Worm (Caenorhabditis elegans) whole organism, L4 larva: ENCODE results near the gene srw-107.

ENCODE experiments used
- F37D6.2 ChIP-seq: sonication (generic microtip); optimal IDR thresholded peaks from 2 replicates; lab custom pipeline; 2016; ENCODE audit warnings: mild to moderate bottlenecking, missing genetic modification characterization, missing compliant biosample characterization
- Y105C5A.15 ChIP-seq: fragments of 200-800 bp; sonication (Bioruptor generic); IDR thresholded peaks from 2 replicates; pipeline ENCODE4 v1.3.6; 2022; ENCODE audit warnings: missing genetic modification characterization, missing compliant biosample characterization
- Y75B8A.6 ChIP-seq: fragments of 200-800 bp; sonication (Bioruptor generic); IDR thresholded peaks from 2 replicates; pipeline ENCODE4 v1.3.6; 2022; ENCODE audit warnings: missing genetic modification reagents, missing genetic modification characterization, missing compliant biosample characterization
- ZK337.2 ChIP-seq: fragments of 200-800 bp; sonication (Bioruptor generic); IDR thresholded peaks from 2 replicates; pipeline ENCODE4 v1.3.6; 2022; ENCODE audit warnings: missing genetic modification reagents, missing genetic modification characterization, missing compliant biosample characterization
- aha-1 ChIP-seq: fragments of 150-350 bp; peaks from one replicate; lab custom pipeline; 2014; ENCODE audit warnings: missing biosample characterization, missing genetic modification characterization
- ama-1 ChIP-seq: fragments of 150-350 bp; optimal IDR thresholded peaks from 2 replicates; lab custom pipeline; 2014; ENCODE audit warnings: inconsistent platforms, mixed read lengths
- ceh-20 ChIP-seq: fragments of 200-800 bp; sonication (Bioruptor generic); IDR thresholded peaks from 2 replicates; pipeline ENCODE4 v1.3.6; 2022; ENCODE audit warnings: missing genetic modification reagents, missing genetic modification characterization, missing compliant biosample characterization
- ces-1 ChIP-seq: fragments of 150-350 bp; sonication (generic microtip); optimal IDR thresholded peaks from 4 replicates; lab custom pipeline; 2014; ENCODE audit warnings: missing biosample characterization, missing genetic modification reagents, missing genetic modification characterization
- daf-19 ChIP-seq: fragments of 200-800 bp; sonication (Bioruptor generic); conservative IDR thresholded peaks from 2 replicates; pipeline ENCODE4 v1.3.6; 2022; ENCODE audit warnings: missing genetic modification characterization, missing compliant biosample characterization
- dmd-8 ChIP-seq: fragments of 200-800 bp; sonication (Bioruptor generic); IDR thresholded peaks from 2 replicates; pipeline ENCODE4 v1.3.6; 2022; ENCODE audit warnings: missing genetic modification characterization, missing compliant biosample characterization
- egl-27 ChIP-seq: sonication (generic microtip); optimal IDR thresholded peaks from 3 replicates; lab custom pipeline; 2017; ENCODE audit warnings: missing biosample characterization, missing genetic modification reagents, missing genetic modification characterization
- egl-43 ChIP-seq: fragments of 200-800 bp; sonication (Bioruptor generic); IDR thresholded peaks from 2 replicates; pipeline ENCODE4 v1.3.6; 2022; ENCODE audit warnings: missing genetic modification reagents, missing genetic modification characterization, missing compliant biosample characterization
- hif-1 ChIP-seq, 2 experiments: sonication (generic microtip); optimal IDR thresholded peaks; 2 replicates each; lab custom pipeline; 2016 to 2017; ENCODE audit warnings: missing compliant biosample characterization in 2 of 2, missing genetic modification characterization in 2 of 2, missing genetic modification reagents in 2 of 2, missing genotype in 2 of 2, mild to moderate bottlenecking in 1 of 2
- hmg-1.1 ChIP-seq: fragments of 200-800 bp; sonication (Bioruptor generic); IDR thresholded peaks from 2 replicates; pipeline ENCODE4 v1.3.6; 2022; ENCODE audit warnings: missing genetic modification reagents, missing genetic modification characterization, missing compliant biosample characterization
- lin-1 ChIP-seq: fragments of 200-800 bp; sonication (Bioruptor generic); IDR thresholded peaks from 2 replicates; pipeline ENCODE4 v1.3.6; 2022; ENCODE audit warnings: missing genetic modification reagents, missing genetic modification characterization, missing compliant biosample characterization
- lin-15B ChIP-seq: fragments of 150-350 bp; sonication (generic microtip); optimal IDR thresholded peaks from 3 replicates; lab custom pipeline; 2014; ENCODE audit warnings: missing biosample characterization, missing genetic modification characterization
- lsy-2 ChIP-seq, 2 experiments: fragments of 150-350 bp in 1 of 2; sonication (generic microtip) in 1 of 2; optimal IDR thresholded peaks; 2 replicates each; lab custom pipeline; 2014 to 2017; ENCODE audit warnings: missing biosample characterization in 2 of 2, missing genetic modification characterization in 2 of 2
- mdt-29 ChIP-seq: fragments of 200-800 bp; sonication (Bioruptor generic); IDR thresholded peaks from 2 replicates; pipeline ENCODE4 v1.3.6; 2022; ENCODE audit warnings: missing genetic modification reagents, missing genetic modification characterization, missing compliant biosample characterization
- mxl-2 ChIP-seq: fragments of 200-800 bp; sonication (Bioruptor generic); conservative IDR thresholded peaks from 2 replicates; pipeline ENCODE4 v1.3.6; 2022; ENCODE audit warnings: missing genetic modification reagents, missing genetic modification characterization, missing compliant biosample characterization
- nhr-28 ChIP-seq: fragments of 150-350 bp; optimal IDR thresholded peaks from 2 replicates; lab custom pipeline; 2014; ENCODE audit warnings: missing biosample characterization, missing genetic modification characterization
- nhr-41 ChIP-seq: fragments of 200-800 bp; sonication (Bioruptor generic); IDR thresholded peaks from 2 replicates; pipeline ENCODE4 v1.3.6; 2022; ENCODE audit warnings: missing genetic modification reagents, missing genetic modification characterization, missing compliant biosample characterization
- nhr-42 ChIP-seq: fragments of 200-800 bp; sonication (Bioruptor generic); IDR thresholded peaks from 2 replicates; pipeline ENCODE4 v1.3.6; 2022; ENCODE audit warnings: missing genetic modification characterization, missing compliant biosample characterization
- nhr-77 ChIP-seq: fragments of 150-350 bp; optimal IDR thresholded peaks from 2 replicates; lab custom pipeline; 2014; ENCODE audit warnings: missing biosample characterization, missing genetic modification characterization
- pha-4 ChIP-seq, 2 experiments: fragments of 150-350 bp in 1 of 2; fragments of 200-800 bp in 1 of 2; sonication (Bioruptor generic) in 1 of 2; IDR thresholded peaks in 1 of 2; optimal IDR thresholded peaks in 1 of 2; 2 replicates each; pipeline versions ENCODE4 v1.3.6 to Lab custom; 2014 to 2022; ENCODE audit warnings: missing genetic modification characterization in 2 of 2, missing genetic modification reagents in 2 of 2, missing biosample characterization in 1 of 2, missing compliant biosample characterization in 1 of 2
- set-16 ChIP-seq: fragments of 200-800 bp; sonication (Bioruptor generic); IDR thresholded peaks from 2 replicates; pipeline ENCODE4 v1.3.6; 2022; ENCODE audit warnings: missing genetic modification reagents, missing genetic modification characterization, missing compliant biosample characterization
- skn-1 ChIP-seq: fragments of 150-350 bp; optimal IDR thresholded peaks from 2 replicates; lab custom pipeline; 2014; ENCODE audit warnings: missing biosample characterization, missing genetic modification characterization
- snpc-1.2 ChIP-seq: fragments of 200-800 bp; sonication (Bioruptor generic); IDR thresholded peaks from 2 replicates; pipeline ENCODE4 v1.3.6; 2022; ENCODE audit warnings: missing genetic modification reagents, missing genetic modification characterization, missing compliant biosample characterization
- spr-3 ChIP-seq: fragments of 200-800 bp; sonication (Bioruptor generic); optimal IDR thresholded peaks from 2 replicates; lab custom pipeline; 2018; ENCODE audit warnings: mild to moderate bottlenecking, missing genetic modification characterization, missing compliant biosample characterization
- tag-97 ChIP-seq: fragments of 200-800 bp; sonication (Bioruptor generic); IDR thresholded peaks from 2 replicates; pipeline ENCODE4 v1.3.6; 2022; ENCODE audit warnings: missing genetic modification characterization, missing compliant biosample characterization
- tra-1 ChIP-seq: fragments of 200-800 bp; sonication (Bioruptor generic); IDR thresholded peaks from 2 replicates; pipeline ENCODE4 v1.3.6; 2022; ENCODE audit warnings: missing genetic modification reagents, missing genetic modification characterization, missing compliant biosample characterization
- unc-39 ChIP-seq: sonication (generic microtip); optimal IDR thresholded peaks from 2 replicates; lab custom pipeline; 2017; ENCODE audit warnings: missing biosample characterization, missing genetic modification characterization
- unc-62 ChIP-seq, 3 experiments: fragments of 150-350 bp in 1 of 3; sonication (generic microtip); optimal IDR thresholded peaks in 2 of 3; peaks in 1 of 3; 1 replicate in 1 of 3; 2 replicates in 2 of 3; lab custom pipeline; 2014 to 2017; ENCODE audit warnings: missing biosample characterization in 3 of 3, missing genetic modification characterization in 3 of 3, missing genetic modification reagents in 3 of 3, missing genotype in 1 of 3
- zfp-2 ChIP-seq: sonication (generic microtip); optimal IDR thresholded peaks from 2 replicates; lab custom pipeline; 2016; ENCODE audit warnings: mild to moderate bottlenecking, missing genetic modification characterization, missing compliant biosample characterization
- zfp-3 ChIP-seq: fragments of 200-800 bp; sonication (Bioruptor generic); conservative IDR thresholded peaks from 2 replicates; pipeline ENCODE4 v1.3.6; 2022; ENCODE audit warnings: missing genetic modification reagents, missing genetic modification characterization, missing compliant biosample characterization
- zip-11 ChIP-seq: fragments of 200-800 bp; sonication (Bioruptor generic); IDR thresholded peaks from 2 replicates; pipeline ENCODE4 v1.3.6; 2022; ENCODE audit warnings: missing genetic modification characterization, missing compliant biosample characterization

srw-107 gene

DNA sequence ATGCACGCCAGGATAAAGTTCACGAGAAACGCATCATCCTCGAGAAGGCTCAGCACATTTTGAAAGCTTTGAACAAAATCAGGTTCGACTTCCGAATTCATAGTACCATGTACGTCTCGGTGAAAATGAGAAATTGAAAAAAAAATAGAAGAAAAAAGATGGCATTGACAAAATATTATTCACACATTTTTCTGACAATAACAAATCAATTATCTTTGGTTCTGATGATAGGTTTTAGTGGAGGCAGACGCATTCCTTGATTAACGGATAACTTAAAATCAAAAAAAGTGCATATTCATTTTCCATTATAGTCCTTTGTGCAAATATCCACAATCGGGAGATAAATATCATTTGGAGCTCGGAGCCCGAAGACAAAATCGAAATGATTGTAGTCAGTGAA lies at the start of gene srw-107:
Gene srw-107, minus strand, starts transcription at position 101 of the 400 bp plus-strand sequence.
- no peak for TF ChIP-seq ces-1 (GFP tag; lab: Kevin White, UChicago)
- TF ChIP-seq spr-3 (GFP tag; lab: Kevin White, UChicago), result no peak
- no peak for TF ChIP-seq mdt-29 (GFP tag; lab: Robert Waterston, UW)
- no peak for TF ChIP-seq ceh-20 (GFP tag; lab: Robert Waterston, UW)
- no peak for TF ChIP-seq egl-43 (GFP tag; lab: Robert Waterston, UW)
- TF ChIP-seq lin-1 (GFP tag; lab: Robert Waterston, UW), result no peak
- no peak for TF ChIP-seq Y105C5A.15
- no peak for TF ChIP-seq F37D6.2 (tag; lab: Kevin White, UChicago)
- no peak for TF ChIP-seq hif-1 (tag; optimal IDR thresholded peaks at IDR 0.05; lab: Kevin White, UChicago)
- TF ChIP-seq ZK337.2 (GFP tag; lab: Robert Waterston, UW), result no peak
- no peak for TF ChIP-seq nhr-77 (tag; lab: Kevin White, UChicago)
- TF ChIP-seq nhr-28 (tag; lab: Kevin White, UChicago), result no peak
- no peak for TF ChIP-seq tra-1 (GFP tag; lab: Robert Waterston, UW)
- TF ChIP-seq unc-62 (GFP tag; optimal IDR thresholded peaks at IDR 0.05 in 1 of 2; lab: Kevin White, UChicago), result no peak
- TF ChIP-seq unc-62 (tag; optimal IDR thresholded peaks at IDR 0.05; lab: Kevin White, UChicago), result no peak
- no peak for TF ChIP-seq ama-1 (lab: Kevin White, UChicago)
- TF ChIP-seq snpc-1.2 (GFP tag; lab: Robert Waterston, UW), result no peak
- no peak for TF ChIP-seq tag-97 (GFP tag; lab: Robert Waterston, UW)
- TF ChIP-seq lin-15B (tag; lab: Kevin White, UChicago), result no peak

- no peak for TF ChIP-seq nhr-41 (GFP tag; lab: Robert Waterston, UW)
- no peak for TF ChIP-seq nhr-42 (GFP tag; lab: Robert Waterston, UW)
- TF ChIP-seq zip-11 (GFP tag; lab: Robert Waterston, UW), result no peak
- TF ChIP-seq spr-3 (GFP tag; lab: Kevin White, UChicago), result no peak
- no peak for TF ChIP-seq aha-1 (tag; lab: Kevin White, UChicago)
- TF ChIP-seq zfp-3 (GFP tag; lab: Robert Waterston, UW), result no peak
- TF ChIP-seq hmg-1.1 (GFP tag; lab: Robert Waterston, UW), result no peak
- TF ChIP-seq lsy-2 (tag; optimal IDR thresholded peaks at IDR 0.05; lab: Kevin White, UChicago), result no peak
- no peak for TF ChIP-seq unc-39
- no peak for TF ChIP-seq nhr-77 (tag; lab: Kevin White, UChicago)
- TF ChIP-seq ama-1 (lab: Kevin White, UChicago), result no peak
- no peak for TF ChIP-seq egl-27 (tag; lab: Kevin White, UChicago)
- no peak for TF ChIP-seq mxl-2 (GFP tag; lab: Robert Waterston, UW)
- TF ChIP-seq ces-1 (GFP tag; lab: Kevin White, UChicago), result no peak
- TF ChIP-seq daf-19, result no peak
- TF ChIP-seq set-16 (GFP tag; lab: Robert Waterston, UW), result no peak
- no peak for TF ChIP-seq Y75B8A.6
- no peak for TF ChIP-seq nhr-28 (tag; lab: Kevin White, UChicago)
- no peak for TF ChIP-seq dmd-8 (GFP tag; lab: Robert Waterston, UW)
- no peak for TF ChIP-seq skn-1 (tag; lab: Kevin White, UChicago)
These were observed 46.7 kb upstream of the srw-107 start, which contains the start of gene sri-72 for ce11 chrV:568105-568504. TSS of gene sri-72 (minus strand) at chrV:568205.

DNA sequence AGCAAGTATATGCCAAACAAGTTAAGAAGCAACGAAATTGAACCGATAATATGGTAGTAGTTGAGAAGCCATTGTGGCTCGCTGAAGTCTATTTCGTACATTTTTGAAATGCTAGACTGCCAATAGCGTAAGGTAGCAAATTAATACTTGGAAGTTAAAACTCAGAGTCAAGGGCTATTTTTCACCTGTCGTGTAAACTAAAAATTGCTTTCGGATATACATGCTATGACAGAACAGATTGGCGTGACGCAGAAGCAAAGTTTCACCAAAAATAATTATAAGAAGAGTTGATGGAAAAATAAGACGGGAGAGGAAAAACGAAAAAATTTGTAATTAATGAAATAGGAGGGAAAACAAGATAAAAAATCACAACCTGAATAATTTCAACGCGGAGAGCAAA lies 44.6 kb upstream of the srw-107 start, which contains the start of gene sri-73:
Gene sri-73, minus strand, starts transcription at position 101 of the 400 bp plus-strand sequence.
- TF ChIP-seq zfp-2, result no peak
- no peak for TF ChIP-seq pha-4 (GFP tag; IDR thresholded peaks at IDR 0.05; lab: Robert Waterston, UW)
- no peak for TF ChIP-seq pha-4 (tag; optimal IDR thresholded peaks at IDR 0.05; lab: Kevin White, UChicago)
- no peak for TF ChIP-seq snpc-1.2 (GFP tag; lab: Robert Waterston, UW)
- TF ChIP-seq zfp-3 (GFP tag; lab: Robert Waterston, UW), result no peak
